Worm (Caenorhabditis elegans) whole organism, L2 larva: ENCODE results near the gene M01B2.8.
"Not testable (repeated sequence)": the region's sequence is repeated elsewhere in the genome, so short reads cannot be mapped to it uniquely, and the experiment has no call there.

Source experiments
- C34F6.9 ChIP-seq: fragments of 150-350 bp; optimal IDR thresholded peaks from 2 replicates; lab custom pipeline; 2014; ENCODE audit warnings: missing biosample characterization, missing genetic modification characterization
- F13H6.1 ChIP-seq: sonication (generic microtip); optimal IDR thresholded peaks from 2 replicates; lab custom pipeline; 2016; ENCODE audit warnings: missing genetic modification characterization, missing compliant biosample characterization
- Y55F3AM.14 ChIP-seq: fragments of 200-800 bp; sonication (Bioruptor generic); optimal IDR thresholded peaks from 2 replicates; lab custom pipeline; 2018; ENCODE audit warnings: mild to moderate bottlenecking, missing genetic modification characterization, missing compliant biosample characterization
- ZK546.5 ChIP-seq: sonication (generic microtip); optimal IDR thresholded peaks from 2 replicates; lab custom pipeline; 2017; ENCODE audit warnings: missing biosample characterization, missing genetic modification characterization
- alr-1 ChIP-seq: fragments of 150-350 bp; optimal IDR thresholded peaks from 2 replicates; lab custom pipeline; 2014; ENCODE audit warnings: missing biosample characterization, missing genetic modification characterization
- aly-2 ChIP-seq: fragments of 150-350 bp; optimal IDR thresholded peaks from 2 replicates; lab custom pipeline; 2014; ENCODE audit warnings: missing biosample characterization, missing genetic modification characterization
- ama-1 ChIP-seq: fragments of 150-350 bp; optimal IDR thresholded peaks from 2 replicates; lab custom pipeline; 2018; ENCODE audit warnings: inconsistent platforms
- blmp-1 ChIP-seq: sonication (generic microtip); optimal IDR thresholded peaks from 2 replicates; lab custom pipeline; 2017; ENCODE audit warnings: missing genetic modification characterization, mild to moderate bottlenecking, missing compliant biosample characterization, antibody characterized with exemption, moderate library complexity; ENCODE audit not compliant: insufficient read depth
- ceh-16 ChIP-seq: fragments of 150-350 bp; optimal IDR thresholded peaks from 2 replicates; lab custom pipeline; 2014; ENCODE audit warnings: missing biosample characterization, missing genetic modification characterization
- dmd-4 ChIP-seq: sonication (generic microtip); optimal IDR thresholded peaks from 2 replicates; lab custom pipeline; 2017; ENCODE audit warnings: missing biosample characterization, missing genetic modification characterization
- elt-1 ChIP-seq: fragments of 150-350 bp; optimal IDR thresholded peaks from 2 replicates; lab custom pipeline; 2014; ENCODE audit warnings: missing biosample characterization, missing genetic modification characterization
- fos-1 ChIP-seq: fragments of 150-350 bp; optimal IDR thresholded peaks from 2 replicates; lab custom pipeline; 2014; ENCODE audit warnings: missing biosample characterization, missing genetic modification characterization
- gmeb-1 ChIP-seq: fragments of 150-350 bp; optimal IDR thresholded peaks from 2 replicates; lab custom pipeline; 2014; ENCODE audit warnings: missing biosample characterization, missing genetic modification characterization
- lin-11 ChIP-seq: fragments of 150-350 bp; sonication (generic microtip); optimal IDR thresholded peaks from 2 replicates; lab custom pipeline; 2014; ENCODE audit warnings: missing biosample characterization, missing genetic modification characterization, inconsistent platforms, mixed read lengths
- lin-13 ChIP-seq: fragments of 150-350 bp; optimal IDR thresholded peaks from 2 replicates; lab custom pipeline; 2014; ENCODE audit warnings: missing biosample characterization, missing genetic modification reagents, missing genetic modification characterization
- lin-39 ChIP-seq: fragments of 150-350 bp; optimal IDR thresholded peaks from 2 replicates; lab custom pipeline; 2014; ENCODE audit warnings: missing biosample characterization, missing genetic modification reagents, missing genetic modification characterization
- mbf-1 ChIP-seq: sonication (generic microtip); optimal IDR thresholded peaks from 2 replicates; lab custom pipeline; 2017; ENCODE audit warnings: missing biosample characterization, missing genetic modification characterization
- mdl-1 ChIP-seq, 2 experiments: fragments of 150-350 bp in 1 of 2; sonication (generic microtip) in 1 of 2; optimal IDR thresholded peaks; 2 replicates each; lab custom pipeline; 2017; ENCODE audit warnings: missing biosample characterization in 2 of 2, missing genetic modification characterization in 2 of 2
- nhr-10 ChIP-seq: sonication (generic microtip); optimal IDR thresholded peaks from 2 replicates; lab custom pipeline; 2017; ENCODE audit warnings: missing biosample characterization, missing genetic modification characterization
- nhr-11 ChIP-seq: fragments of 150-350 bp; optimal IDR thresholded peaks from 2 replicates; lab custom pipeline; 2014; ENCODE audit warnings: missing biosample characterization, missing genetic modification characterization
- nhr-21 ChIP-seq: fragments of 150-350 bp; optimal IDR thresholded peaks from 2 replicates; lab custom pipeline; 2014; ENCODE audit warnings: missing biosample characterization, missing genetic modification characterization
- nhr-237 ChIP-seq: fragments of 150-350 bp; optimal IDR thresholded peaks from 2 replicates; lab custom pipeline; 2014; ENCODE audit warnings: missing biosample characterization, missing genetic modification characterization
- nhr-6 ChIP-seq: fragments of 150-350 bp; optimal IDR thresholded peaks from 2 replicates; lab custom pipeline; 2014; ENCODE audit warnings: missing biosample characterization, missing genetic modification characterization
- peb-1 ChIP-seq: fragments of 150-350 bp; optimal IDR thresholded peaks from 2 replicates; lab custom pipeline; 2014; ENCODE audit warnings: missing biosample characterization, missing genetic modification characterization
- sem-4 ChIP-seq: fragments of 150-350 bp; optimal IDR thresholded peaks from 2 replicates; lab custom pipeline; 2014; ENCODE audit warnings: missing biosample characterization, missing genetic modification reagents, missing genetic modification characterization
- skn-1 ChIP-seq: sonication (generic microtip); optimal IDR thresholded peaks from 2 replicates; lab custom pipeline; 2017; ENCODE audit warnings: missing biosample characterization, missing genetic modification characterization
- sma-3 ChIP-seq: sonication (generic microtip); optimal IDR thresholded peaks from 2 replicates; lab custom pipeline; 2016; ENCODE audit warnings: missing genetic modification reagents, missing genetic modification characterization, missing compliant biosample characterization
- sma-9 ChIP-seq, 2 experiments: fragments of 150-350 bp in 1 of 2; sonication (generic microtip) in 1 of 2; optimal IDR thresholded peaks; 2 replicates each; lab custom pipeline; 2014 to 2016; ENCODE audit warnings: missing genetic modification characterization in 2 of 2, mild to moderate bottlenecking in 1 of 2, missing biosample characterization in 1 of 2, missing compliant biosample characterization in 1 of 2, missing genetic modification reagents in 1 of 2, moderate library complexity in 1 of 2
- snpc-4 ChIP-seq: fragments of 150-350 bp; optimal IDR thresholded peaks from 2 replicates; lab custom pipeline; 2014; ENCODE audit warnings: missing biosample characterization, missing genetic modification characterization
- unc-39 ChIP-seq: fragments of 150-350 bp; optimal IDR thresholded peaks from 2 replicates; lab custom pipeline; 2014; ENCODE audit warnings: missing biosample characterization, missing genetic modification characterization
- unc-55 ChIP-seq: fragments of 150-350 bp; sonication (generic microtip); optimal IDR thresholded peaks from 3 replicates; lab custom pipeline; 2014; ENCODE audit warnings: missing biosample characterization, missing genetic modification reagents, missing genetic modification characterization
- unc-62 ChIP-seq: fragments of 150-350 bp; optimal IDR thresholded peaks from 2 replicates; lab custom pipeline; 2014; ENCODE audit warnings: missing biosample characterization, missing genetic modification reagents, missing genetic modification characterization
- zag-1 ChIP-seq: fragments of 150-350 bp; optimal IDR thresholded peaks from 2 replicates; lab custom pipeline; 2014; ENCODE audit warnings: missing biosample characterization, missing genetic modification characterization
- ztf-1 ChIP-seq: fragments of 200-800 bp; sonication (Bioruptor generic); conservative IDR thresholded peaks from 2 replicates; pipeline ENCODE4 v1.3.6; 2022; ENCODE audit warnings: missing genetic modification characterization, missing compliant biosample characterization
- ztf-4 ChIP-seq: fragments of 150-350 bp; optimal IDR thresholded peaks from 2 replicates; lab custom pipeline; 2014; ENCODE audit warnings: missing biosample characterization, missing genetic modification characterization

Gene M01B2.8

ce11 chrV:15253529-15253928, 6.5 kb upstream of the M01B2.8 start, which contains the start of gene srbc-75:
Gene srbc-75 (plus strand): TSS chrV:15253829.
- TF ChIP-seq Y55F3AM.14 (GFP tag; lab: Kevin White, UChicago) (no peak), ztf-1 (no peak), lin-11 (tag; lab: Kevin White, UChicago) (no peak), dmd-4 (tag; lab: Kevin White, UChicago) (no peak), C34F6.9 (tag; lab: Kevin White, UChicago) (no peak), sem-4 (tag; lab: Kevin White, UChicago) (no peak), skn-1 (tag; lab: Kevin White, UChicago) (no peak), unc-55 (GFP tag; lab: Kevin White, UChicago) (no peak), peb-1 (tag; lab: Kevin White, UChicago) (no peak), lin-13 (no peak), aly-2 (no peak), ama-1 (lab: Kevin White, UChicago) (no peak)

- not testable (repeated sequence) for TF ChIP-seq lin-13; snpc-4 (tag; lab: Kevin White, UChicago); gmeb-1 (tag; lab: Kevin White, UChicago)
Measured at ce11 chrV:15256669-15257068, 3.3 kb upstream of the M01B2.8 start, which contains the start of gene srsx-39. Gene srsx-39 (minus strand): TSS chrV:15256769.

- TF ChIP-seq lin-39 (no peak), sma-3 (GFP tag; lab: Kevin White, UChicago) (no peak), Y55F3AM.14 (GFP tag; lab: Kevin White, UChicago) (no peak), ama-1 (lab: Kevin White, UChicago) (no peak), fos-1 (tag; lab: Kevin White, UChicago) (no peak), C34F6.9 (tag; lab: Kevin White, UChicago) (no peak), nhr-6 (no peak), unc-39 (tag; lab: Kevin White, UChicago) (no peak), nhr-237 (tag; lab: Kevin White, UChicago) (no peak), ZK546.5 (tag; lab: Kevin White, UChicago) (no peak), alr-1 (tag; lab: Kevin White, UChicago) (no peak), ztf-4 (tag; lab: Kevin White, UChicago) (no peak), elt-1 (tag; lab: Kevin White, UChicago) (no peak), mdl-1 (tag; optimal IDR thresholded peaks at IDR 0.05; lab: Kevin White, UChicago) (no peak), unc-55 (GFP tag; lab: Kevin White, UChicago) (no peak), nhr-10 (no peak), skn-1 (tag; lab: Kevin White, UChicago) (no peak), nhr-21 (tag; lab: Kevin White, UChicago) (no peak), sma-9 (GFP tag; optimal IDR thresholded peaks at IDR 0.05; lab: Kevin White, UChicago) (no peak), sma-9 (tag; optimal IDR thresholded peaks at IDR 0.05; lab: Kevin White, UChicago) (no peak)
Measured at ce11 chrV:15259049-15259448, 955 bp upstream of the M01B2.8 start, which contains the start of gene srsx-37. Gene srsx-37 (minus strand): TSS chrV:15259149.

- TF ChIP-seq blmp-1, ZK546.5, gmeb-1 (tag; lab: Kevin White, UChicago): not testable (repeated sequence)
Measured at ce11 chrV:15262336-15262735, 2.3 kb downstream of the M01B2.8 start, which contains the start of gene M01B2.10. Gene M01B2.10 (minus strand): TSS chrV:15262436.

ce11 chrV:15264131-15264530, 4.1 kb downstream of the M01B2.8 start, which contains the start of gene M01B2.12:
Gene M01B2.12 (minus strand): TSS chrV:15264231.
- TF ChIP-seq gmeb-1 (tag; lab: Kevin White, UChicago): no peak
- no peak for TF ChIP-seq unc-55 (GFP tag; lab: Kevin White, UChicago)
- no peak for TF ChIP-seq elt-1 (tag; lab: Kevin White, UChicago)
- no peak for TF ChIP-seq mbf-1
- no peak for TF ChIP-seq ceh-16
- TF ChIP-seq zag-1 (tag; lab: Kevin White, UChicago): no peak
- TF ChIP-seq nhr-11 (tag; lab: Kevin White, UChicago): no peak
- TF ChIP-seq F13H6.1 (tag; lab: Kevin White, UChicago): no peak
- TF ChIP-seq skn-1 (tag; lab: Kevin White, UChicago): no peak
- TF ChIP-seq dmd-4 (tag; lab: Kevin White, UChicago): no peak
- no peak for TF ChIP-seq blmp-1 (tag; lab: Kevin White, UChicago)
- no peak for TF ChIP-seq alr-1 (tag; lab: Kevin White, UChicago)
- TF ChIP-seq unc-62 (GFP tag; lab: Kevin White, UChicago): no peak
